Fruit fly (Drosophila melanogaster): Measurements from ENCODE around the gene CG3581.

The CG3581 gene

DNA sequence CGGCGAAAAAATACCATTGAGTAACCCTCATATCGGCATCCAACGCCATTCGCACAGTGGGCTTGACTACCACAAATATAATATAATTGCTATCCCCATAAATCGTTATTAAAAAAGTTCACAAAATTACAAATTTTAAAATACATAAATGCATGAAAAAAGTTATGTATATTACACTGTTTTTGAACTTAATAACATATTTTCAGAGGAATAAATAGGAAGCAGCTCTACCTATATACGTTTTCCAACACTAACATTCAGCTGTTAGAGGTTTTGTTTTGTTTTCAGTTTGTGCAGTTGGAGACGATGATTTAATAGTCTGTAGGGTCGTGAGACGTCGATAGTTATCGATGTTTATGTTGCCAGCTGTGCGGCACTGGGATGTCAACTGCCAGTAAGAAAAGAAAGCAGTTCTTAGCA lies 28.5 kb upstream of the CG3581 start, which contains the start of the genes Ino80 and Aptx (continued):
- peak; percentile 91 for TF ChIP-seq Atf3 (GFP tag; optimal IDR thresholded peaks at IDR 0.05)
- peak; percentile 95 for TF ChIP-seq CG9609 (GFP tag; optimal IDR thresholded peaks at IDR 0.05)
- TF ChIP-seq CG31441 (GFP tag; IDR thresholded peaks at IDR 0.05), result no peak; the same call in 1 of the 2 replicates
- peak; percentile 78 for TF ChIP-seq CG17186 (GFP tag; optimal IDR thresholded peaks at IDR 0.05)
- peak; percentile 77 for TF ChIP-seq emc (GFP tag; optimal IDR thresholded peaks at IDR 0.05)
- TF ChIP-seq CG16863 (GFP tag; optimal IDR thresholded peaks at IDR 0.05), result peak; percentile 95
- peak; percentile 28; the same call in 1 of the 2 replicates for TF ChIP-seq CG10321 (GFP tag; IDR thresholded peaks at IDR 0.05)
- TF ChIP-seq CG7786 (GFP tag; optimal IDR thresholded peaks at IDR 0.05), result peak; percentile 96
- peak; percentile 84 for TF ChIP-seq Neu2 (GFP tag; optimal IDR thresholded peaks at IDR 0.05; ENCODE audit: borderline replicate concordance)
- TF ChIP-seq MESR4 (GFP tag; optimal IDR thresholded peaks at IDR 0.05), result peak; percentile 8
- peak; percentile 50 for TF ChIP-seq ash1 (GFP tag; optimal IDR thresholded peaks at IDR 0.05)
- TF ChIP-seq Rfx (GFP tag; IDR thresholded peaks at IDR 0.05), result peak; percentile 95
- peak; percentile 92 for TF ChIP-seq Oli (tag; optimal IDR thresholded peaks at IDR 0.05)
- peak; percentile 94 for TF ChIP-seq CG6689 (GFP tag; IDR thresholded peaks at IDR 0.05)
- peak; percentile 90 for TF ChIP-seq CG13123 (GFP tag; optimal IDR thresholded peaks at IDR 0.05)
- TF ChIP-seq CG11723 (GFP tag; optimal IDR thresholded peaks at IDR 0.05), result no peak
- peak; percentile 89 for TF ChIP-seq CG12769 (tag; optimal IDR thresholded peaks at IDR 0.05)
- TF ChIP-seq fu2 (GFP tag; optimal IDR thresholded peaks at IDR 0.05), result peak; percentile 94
- TF ChIP-seq CG10431 (GFP tag; optimal IDR thresholded peaks at IDR 0.05), result no peak
- peak; percentile 88 for TF ChIP-seq peb (GFP tag; IDR thresholded peaks at IDR 0.05)
- TF ChIP-seq org-1 (GFP tag; optimal IDR thresholded peaks at IDR 0.05), result peak; percentile 84
- peak; percentile 89 for TF ChIP-seq CG7987 (GFP tag; optimal IDR thresholded peaks at IDR 0.05)
- peak; percentile 92 for TF ChIP-seq CG15269 (tag; optimal IDR thresholded peaks at IDR 0.05)
- peak; percentile 91 for TF ChIP-seq Dad (GFP tag; optimal IDR thresholded peaks at IDR 0.05)
- TF ChIP-seq CG4854 (GFP tag; optimal IDR thresholded peaks at IDR 0.05), result peak; percentile 92
- peak; percentile 88 for TF ChIP-seq ro (GFP tag; IDR thresholded peaks at IDR 0.05)
- TF ChIP-seq HLH3B (GFP tag; IDR thresholded peaks at IDR 0.05), result peak; percentile 94
- peak; percentile 49; the same call in 1 of the 3 replicates for TF ChIP-seq sr (GFP tag; IDR thresholded peaks at IDR 0.05)
- TF ChIP-seq gcm2 (GFP tag; optimal IDR thresholded peaks at IDR 0.05), result peak; percentile 84
- TF ChIP-seq Aef1 (GFP tag; IDR thresholded peaks at IDR 0.05), result peak; percentile 94
- peak; percentile 80 for TF ChIP-seq corto (GFP tag; optimal IDR thresholded peaks at IDR 0.05)
- peak; percentile 96 for TF ChIP-seq CG34422 (GFP tag; IDR thresholded peaks at IDR 0.05)
- peak; percentile 93 for TF ChIP-seq gsb-n (tag; optimal IDR thresholded peaks at IDR 0.05)
- TF ChIP-seq CG33213 (GFP tag; optimal IDR thresholded peaks at IDR 0.05), result peak; percentile 93
- peak; percentile 71 for TF ChIP-seq CG6854 (GFP tag; optimal IDR thresholded peaks at IDR 0.05)
- peak; percentile 91 for TF ChIP-seq CG30431 (GFP tag; optimal IDR thresholded peaks at IDR 0.05)
- TF ChIP-seq Ada2b (GFP tag; IDR thresholded peaks at IDR 0.05), result peak; percentile 93
- peak; percentile 72 for TF ChIP-seq CG8281 (tag; optimal IDR thresholded peaks at IDR 0.05)
- TF ChIP-seq CG3407 (GFP tag; optimal IDR thresholded peaks at IDR 0.05), result peak; percentile 83
- TF ChIP-seq Dll (GFP tag; IDR thresholded peaks at IDR 0.05; ENCODE audit: partially characterized antibody), result peak; percentile 95
- TF ChIP-seq cad (GFP tag; optimal IDR thresholded peaks at IDR 0.05), result no peak
- peak; percentile 90; the same call in 1 of the 2 replicates for TF ChIP-seq Rx (GFP tag; IDR thresholded peaks at IDR 0.05)
- peak; percentile 89 for TF ChIP-seq wdn (GFP tag; IDR thresholded peaks at IDR 0.05)
- peak; percentile 75 for TF ChIP-seq CG17612 (GFP tag; IDR thresholded peaks at IDR 0.05)
- peak; percentile 80 for TF ChIP-seq CG1792 (GFP tag; optimal IDR thresholded peaks at IDR 0.05)
- TF ChIP-seq Hand (GFP tag; optimal IDR thresholded peaks at IDR 0.05), result peak; percentile 71
- TF ChIP-seq maf-S (GFP tag; optimal IDR thresholded peaks at IDR 0.05), result peak; percentile 91
- TF ChIP-seq Pdp1 (GFP tag; optimal IDR thresholded peaks at IDR 0.05), result peak; percentile 91 to 92
- peak; percentile 93 for TF ChIP-seq ranshi (GFP tag; IDR thresholded peaks at IDR 0.05)
- TF ChIP-seq CG6272 (GFP tag; IDR thresholded peaks at IDR 0.05), result peak; percentile 95
- TF ChIP-seq Tbp (GFP tag; optimal IDR thresholded peaks at IDR 0.05), result no peak
- peak; percentile 93 for TF ChIP-seq grau (tag; optimal IDR thresholded peaks at IDR 0.05)
